Fruit fly (Drosophila melanogaster) S2 (cell line): Measurements from ENCODE around the gene alien.

ENCODE experiments used
- CG8478 ChIP-seq: fragments of >200 bp; optimal IDR thresholded peaks from 2 replicates; lab custom pipeline; 2018
- CTCF ChIP-seq, 2 experiments: fragments of >200 bp; optimal IDR thresholded peaks; 2 replicates each; lab custom pipeline; 2018

- TF ChIP-seq CG8478 = no peak
- TF ChIP-seq CTCF (optimal IDR thresholded peaks at IDR 0.05; lab: Kevin White, UChicago) = no peak
Observed at dm6 chr2L:8993650-8994441, 3.3 kb downstream of the alien start, which contains the start of gene CG17906.
